Worm (Caenorhabditis elegans): Measurements from ENCODE around the gene srj-22.

DNA sequence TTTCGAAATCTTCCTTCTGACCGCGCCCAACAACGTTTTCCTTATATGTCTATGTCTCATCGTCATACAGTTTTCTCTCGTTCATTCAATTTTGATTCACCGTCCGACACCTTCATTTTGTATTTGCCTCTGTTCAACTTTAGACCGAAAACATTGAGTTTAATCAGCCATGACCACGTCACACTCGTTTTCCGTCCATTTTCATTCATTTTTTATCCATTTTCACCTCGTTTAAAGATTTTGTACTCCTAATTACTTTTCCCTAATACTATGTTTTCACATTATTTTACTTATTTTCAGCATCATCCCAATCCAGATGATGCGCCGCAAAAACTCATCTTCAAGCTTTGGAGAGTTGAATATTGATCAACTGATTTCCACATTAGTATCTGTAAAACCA lies 41.3 kb downstream of the srj-22 start, which contains the start of gene pph-1:
- TF ChIP-seq unc-130 (tag; optimal IDR thresholded peaks at IDR 0.05) (no peak), fos-1 (tag; optimal IDR thresholded peaks at IDR 0.05) (no peak), elt-2 (tag; optimal IDR thresholded peaks at IDR 0.05) (no peak), aly-2 (tag; optimal IDR thresholded peaks at IDR 0.05) (no peak), zag-1 (tag; optimal IDR thresholded peaks at IDR 0.05) (no peak), skn-1 (tag; optimal IDR thresholded peaks at IDR 0.05) (no peak), egl-27 (tag; optimal IDR thresholded peaks at IDR 0.05) (no peak)

Measured in whole organism, L1 larva.